Worm (Caenorhabditis elegans): ENCODE measurements around the gene F32E10.8.

The F32E10.8 gene

ce11 chrIV:7611396-7611795, 44.0 kb downstream of the F32E10.8 start:
- TF ChIP-seq dmd-9 (GFP tag; IDR thresholded peaks at IDR 0.05) (no peak), hmg-1.1 (GFP tag; IDR thresholded peaks at IDR 0.05) (peak; percentile 40; the same call in 1 of the 2 replicates), lin-38 (GFP tag; IDR thresholded peaks at IDR 0.05) (no peak), nhr-111 (GFP tag; optimal IDR thresholded peaks at IDR 0.05) (no peak), unc-62 (GFP tag; optimal IDR thresholded peaks at IDR 0.05 in 1 of 2) (peak in 1 of 2 experiments; percentile 75), unc-62 (tag; optimal IDR thresholded peaks at IDR 0.05) (no peak)

ce11 chrIV:7612523-7612922, 45.1 kb downstream of the F32E10.8 start:
- TF ChIP-seq hlh-30 (tag; optimal IDR thresholded peaks at IDR 0.05; ENCODE audit: insufficient read depth): peak; percentile 15
- TF ChIP-seq D1046.2 (GFP tag; IDR thresholded peaks at IDR 0.05): no peak
- TF ChIP-seq fkh-10 (GFP tag; optimal IDR thresholded peaks at IDR 0.05): peak; percentile 27
- TF ChIP-seq T20F7.1 (GFP tag; optimal IDR thresholded peaks at IDR 0.05): no peak
- peak; percentile 48 for TF ChIP-seq ces-1 (GFP tag; optimal IDR thresholded peaks at IDR 0.05)
